Fruit fly (Drosophila melanogaster): ENCODE results near the gene nebu.

The nebu gene

dm6 chr3L:12804730-12805170, 38.2 kb downstream of the nebu start, which contains the start of gene Atg1 (continued):
- TF ChIP-seq trh (GFP tag; optimal IDR thresholded peaks at IDR 0.05) (no peak), Kr (GFP tag; optimal IDR thresholded peaks at IDR 0.05) (no peak), fu2 (GFP tag; optimal IDR thresholded peaks at IDR 0.05) (no peak), CG6689 (GFP tag; IDR thresholded peaks at IDR 0.05) (no peak), CG7786 (GFP tag; optimal IDR thresholded peaks at IDR 0.05) (no peak), CG32767 (GFP tag; IDR thresholded peaks at IDR 0.05) (no peak), GATAe (GFP tag; conservative IDR thresholded peaks at IDR 0.05) (no peak), Dip3 (GFP tag; optimal IDR thresholded peaks at IDR 0.05) (no peak), inv (GFP tag; IDR thresholded peaks at IDR 0.05; ENCODE audit: partially characterized antibody) (no peak), Bgb (GFP tag; IDR thresholded peaks at IDR 0.05; ENCODE audit: partially characterized antibody) (peak; percentile 51; the same call in 1 of the 2 replicates), CG11723 (GFP tag; optimal IDR thresholded peaks at IDR 0.05) (no peak), CG17359 (tag; optimal IDR thresholded peaks at IDR 0.05) (no peak), CG12942 (GFP tag; optimal IDR thresholded peaks at IDR 0.05) (no peak), Dad (GFP tag; optimal IDR thresholded peaks at IDR 0.05) (no peak), CG1529 (GFP tag; optimal IDR thresholded peaks at IDR 0.05) (no peak), cas (GFP tag; IDR thresholded peaks at IDR 0.05) (no peak), fd102C (GFP tag; optimal IDR thresholded peaks at IDR 0.05) (no peak), seq (GFP tag; IDR thresholded peaks at IDR 0.05) (no peak; the same call in 1 of the 2 replicates), abd-A (tag; optimal IDR thresholded peaks at IDR 0.05) (no peak), CG9437 (GFP tag; optimal IDR thresholded peaks at IDR 0.05) (no peak), HLHmδ (GFP tag; optimal IDR thresholded peaks at IDR 0.05) (peak; percentile 51), Sry-δ (GFP tag; optimal IDR thresholded peaks at IDR 0.05) (no peak), unpg (GFP tag; optimal IDR thresholded peaks at IDR 0.05) (no peak), CG9797 (GFP tag; optimal IDR thresholded peaks at IDR 0.05) (peak; percentile 69), Awh (GFP tag; IDR thresholded peaks at IDR 0.05) (no peak), toy (GFP tag; IDR thresholded peaks at IDR 0.05) (no peak), exex (tag; optimal IDR thresholded peaks at IDR 0.05) (peak; percentile 71), tin (GFP tag; optimal IDR thresholded peaks at IDR 0.05) (no peak), Nf-YC (tag; optimal IDR thresholded peaks at IDR 0.05) (peak; percentile 16), kah (GFP tag; optimal IDR thresholded peaks at IDR 0.05) (no peak), CG4424 (GFP tag; optimal IDR thresholded peaks at IDR 0.05) (no peak), Hmr (GFP tag; optimal IDR thresholded peaks at IDR 0.05) (peak; percentile 37), CG34224 (GFP tag; IDR thresholded peaks at IDR 0.05; ENCODE audit: partially characterized antibody) (peak; percentile 45; the same call in 1 of the 3 replicates), CG18764 (GFP tag; optimal IDR thresholded peaks at IDR 0.05) (no peak), Xbp1 (GFP tag; optimal IDR thresholded peaks at IDR 0.05) (no peak), CG8478 (optimal IDR thresholded peaks at IDR 0.05) (no peak), lola (GFP tag; optimal IDR thresholded peaks at IDR 0.05) (no peak), CG13287 (GFP tag; IDR thresholded peaks at IDR 0.05; ENCODE audit: partially characterized antibody) (peak; percentile 19; the same call in 1 of the 2 replicates), knrl (GFP tag; IDR thresholded peaks at IDR 0.05; ENCODE audit: partially characterized antibody) (no peak; the same call in 2 of the 3 replicates), CG2889 (GFP tag; IDR thresholded peaks at IDR 0.05) (no peak), Mes4 (GFP tag; optimal IDR thresholded peaks at IDR 0.05) (no peak), dpn (GFP tag; optimal IDR thresholded peaks at IDR 0.05) (no peak), wek (GFP tag; optimal IDR thresholded peaks at IDR 0.05) (peak; percentile 19), CG7372 (GFP tag; IDR thresholded peaks at IDR 0.05) (no peak), CG42726 (GFP tag; IDR thresholded peaks at IDR 0.05; ENCODE audit: partially characterized antibody) (peak; percentile 53; the same call in 1 of the 2 replicates), jing (GFP tag; optimal IDR thresholded peaks at IDR 0.05) (no peak), CG14014 (GFP tag; IDR thresholded peaks at IDR 0.05) (no peak), HHEX (GFP tag; optimal IDR thresholded peaks at IDR 0.05) (peak; percentile 12), ara (GFP tag; IDR thresholded peaks at IDR 0.05) (no peak), peb (GFP tag; IDR thresholded peaks at IDR 0.05) (no peak), Bteb2 (GFP tag; optimal IDR thresholded peaks at IDR 0.05) (no peak)
